Worm (Caenorhabditis elegans) whole organism, L1 larva: ENCODE data around the gene srw-33.

ENCODE experiments used
- aly-2 ChIP-seq: fragments of 150-350 bp; optimal IDR thresholded peaks from 2 replicates; lab custom pipeline; 2014; ENCODE audit warnings: missing biosample characterization, missing genetic modification characterization
- lin-35 ChIP-seq, 2 experiments: fragments of 150-350 bp; optimal IDR thresholded peaks; 2 replicates each; lab custom pipeline; 2014; ENCODE audit warnings: missing biosample characterization in 2 of 2, missing genetic modification characterization in 2 of 2, missing genetic modification reagents in 2 of 2
- mdl-1 ChIP-seq, 2 experiments: fragments of 150-350 bp; optimal IDR thresholded peaks; 2 replicates each; lab custom pipeline; 2014 to 2017; ENCODE audit warnings: missing biosample characterization in 2 of 2, missing genetic modification characterization in 2 of 2, inconsistent platforms in 1 of 2
- nhr-11 ChIP-seq: fragments of 150-350 bp; optimal IDR thresholded peaks from 2 replicates; lab custom pipeline; 2014; ENCODE audit warnings: missing biosample characterization, missing genetic modification characterization
- skn-1 ChIP-seq: fragments of 150-350 bp; optimal IDR thresholded peaks from 2 replicates; lab custom pipeline; 2014; ENCODE audit warnings: missing biosample characterization, missing genetic modification characterization
- unc-130 ChIP-seq: fragments of 150-350 bp; optimal IDR thresholded peaks from 2 replicates; lab custom pipeline; 2017; ENCODE audit warnings: missing biosample characterization, missing genetic modification characterization, inconsistent platforms
- vab-15 ChIP-seq: sonication (generic microtip); optimal IDR thresholded peaks from 2 replicates; lab custom pipeline; 2017; ENCODE audit warnings: missing genotype, mild to moderate bottlenecking, missing genetic modification characterization, missing compliant biosample characterization
- zag-1 ChIP-seq: fragments of 150-350 bp; optimal IDR thresholded peaks from 2 replicates; lab custom pipeline; 2014; ENCODE audit warnings: missing biosample characterization, missing genetic modification characterization

DNA sequence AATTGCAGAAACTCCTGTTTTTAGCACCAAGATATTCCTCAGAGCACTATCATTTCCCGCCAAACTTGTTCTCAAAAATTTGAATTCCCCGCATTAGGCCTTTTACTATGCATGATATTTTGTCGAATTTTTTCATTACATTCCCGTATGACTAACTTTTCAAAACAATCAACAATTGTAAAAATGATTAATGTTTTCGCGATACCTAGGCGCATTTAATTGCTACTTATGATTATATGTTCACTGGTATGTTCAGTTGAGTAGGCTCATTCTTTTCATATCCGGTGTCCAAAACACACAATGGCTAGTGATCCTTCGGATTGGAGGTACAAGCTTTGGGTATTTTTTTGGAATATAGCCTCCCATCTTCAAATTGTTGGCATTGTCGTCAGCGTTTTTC, 36.4 kb upstream of the srw-33 start, which contains the start of gene srw-21:
- TF ChIP-seq zag-1 (tag; lab: Kevin White, UChicago) (no peak), unc-130 (tag; lab: Kevin White, UChicago) (no peak), nhr-11 (no peak), mdl-1 (tag; optimal IDR thresholded peaks at IDR 0.05; lab: Kevin White, UChicago) (no peak), skn-1 (tag; lab: Kevin White, UChicago) (no peak), aly-2 (tag; lab: Kevin White, UChicago) (no peak), vab-15 (no peak), lin-35 (GFP tag; optimal IDR thresholded peaks at IDR 0.05; lab: Kevin White, UChicago) (no peak)
